Worm (Caenorhabditis elegans): ENCODE results near the gene acbp-8.

The acbp-8 gene

ce11 chrIII:2596984-2597454, 31.8 kb upstream of the acbp-8 start, which contains the start of gene apb-1 (continued):
- TF ChIP-seq nhr-11 (tag; optimal IDR thresholded peaks at IDR 0.05) (no peak), ceh-6 (GFP tag; optimal IDR thresholded peaks at IDR 0.05) (peak; percentile 13), ceh-48 (tag; optimal IDR thresholded peaks at IDR 0.05) (peak; percentile 98), ceh-22 (tag; optimal IDR thresholded peaks at IDR 0.05) (no peak), ceh-19 (GFP tag; optimal IDR thresholded peaks at IDR 0.05) (peak; percentile 79), unc-3 (GFP tag; conservative IDR thresholded peaks at IDR 0.05) (0 out of 2 replicates have a peak, but pooled peaks have one; percentile 20), unc-3 (tag; optimal IDR thresholded peaks at IDR 0.05) (peak; percentile 33), pha-2 (tag; optimal IDR thresholded peaks at IDR 0.05) (no peak), T23F11.4 (GFP tag; optimal IDR thresholded peaks at IDR 0.05) (no peak), ceh-2 (tag; optimal IDR thresholded peaks at IDR 0.05) (peak; percentile 58), C38D4.7 (GFP tag; optimal IDR thresholded peaks at IDR 0.05) (peak; percentile 24), sox-2 (GFP tag; IDR thresholded peaks at IDR 0.05) (peak; percentile 53), elt-2 (tag; optimal IDR thresholded peaks at IDR 0.05) (peak; percentile 81), unc-86 (tag; optimal IDR thresholded peaks at IDR 0.05) (peak; percentile 79), F13H6.1 (tag; optimal IDR thresholded peaks at IDR 0.05) (peak; percentile 1), sdc-2 (tag; optimal IDR thresholded peaks at IDR 0.05) (peak; percentile 28), pat-9 (tag; optimal IDR thresholded peaks at IDR 0.05) (no peak), hlh-13 (GFP tag; optimal IDR thresholded peaks at IDR 0.05) (peak; percentile 19), pros-1 (tag; optimal IDR thresholded peaks at IDR 0.05) (no peak), K02D7.2 (tag; optimal IDR thresholded peaks at IDR 0.05) (no peak), fax-1 (tag; optimal IDR thresholded peaks at IDR 0.05) (peak; percentile 20), tbx-7 (tag; optimal IDR thresholded peaks at IDR 0.05) (no peak), pqm-1 (tag; optimal IDR thresholded peaks at IDR 0.05) (no peak), tbx-2 (tag; optimal IDR thresholded peaks at IDR 0.05) (peak; percentile 79), ceh-9 (tag; optimal IDR thresholded peaks at IDR 0.05) (no peak), pha-4 (tag; optimal IDR thresholded peaks at IDR 0.05) (no peak), ceh-45 (GFP tag; IDR thresholded peaks at IDR 0.05) (no peak), C08G9.2 (tag; optimal IDR thresholded peaks at IDR 0.05) (peak; percentile 62), ets-4 (tag; optimal IDR thresholded peaks at IDR 0.05) (peak; percentile 25), pax-1 (tag; optimal IDR thresholded peaks at IDR 0.05) (peak; percentile 44), rnt-1 (tag; optimal IDR thresholded peaks at IDR 0.05) (peak; percentile 61), nhr-232 (tag; optimal IDR thresholded peaks at IDR 0.05) (no peak)

- no peak for TF ChIP-seq sox-2 (GFP tag; IDR thresholded peaks at IDR 0.05)
- TF ChIP-seq C08G9.2 (tag; optimal IDR thresholded peaks at IDR 0.05), result no peak
- no peak for TF ChIP-seq ceh-45 (GFP tag; IDR thresholded peaks at IDR 0.05)
- no peak for TF ChIP-seq hlh-30 (tag; optimal IDR thresholded peaks at IDR 0.05; ENCODE audit: insufficient read depth)
- no peak for TF ChIP-seq pax-1 (tag; optimal IDR thresholded peaks at IDR 0.05)
Observed at ce11 chrIII:2597753-2598152, 31.1 kb upstream of the acbp-8 start, which contains the start of gene mdt-19. mdt-19 (plus strand) TSS chrIII:2598053.

- no peak for TF ChIP-seq rnt-1 (tag; optimal IDR thresholded peaks at IDR 0.05)
Observed at ce11 chrIII:2598491-2599065, 30.2 kb upstream of the acbp-8 start.

ce11 chrIII:2603671-2604070, 25.1 kb upstream of the acbp-8 start, which contains the start of gene Y71H2B.11:
Y71H2B.11 (plus strand) TSS chrIII:2603971.
- TF ChIP-seq syd-9 (tag; optimal IDR thresholded peaks at IDR 0.05), result no peak
- no peak for TF ChIP-seq elt-2 (tag; optimal IDR thresholded peaks at IDR 0.05)
- TF ChIP-seq gmeb-2 (tag; optimal IDR thresholded peaks at IDR 0.05), result no peak
- TF ChIP-seq unc-86 (tag; optimal IDR thresholded peaks at IDR 0.05), result no peak
- no peak for TF ChIP-seq pat-9 (tag; optimal IDR thresholded peaks at IDR 0.05)
- no peak for TF ChIP-seq ceh-18 (tag; optimal IDR thresholded peaks at IDR 0.05)
- no peak for TF ChIP-seq ceh-19 (GFP tag; optimal IDR thresholded peaks at IDR 0.05)
- no peak for TF ChIP-seq C08G9.2 (tag; optimal IDR thresholded peaks at IDR 0.05)
- no peak for TF ChIP-seq mec-3 (tag; optimal IDR thresholded peaks at IDR 0.05; ENCODE audit: borderline replicate concordance)
- no peak for TF ChIP-seq pax-1 (tag; optimal IDR thresholded peaks at IDR 0.05)
- TF ChIP-seq unc-3 (GFP tag; conservative IDR thresholded peaks at IDR 0.05), result no peak
- no peak for TF ChIP-seq unc-3 (tag; optimal IDR thresholded peaks at IDR 0.05)
- TF ChIP-seq che-1 (tag; optimal IDR thresholded peaks at IDR 0.05), result no peak
- no peak for TF ChIP-seq unc-42 (tag; optimal IDR thresholded peaks at IDR 0.05)
- no peak for TF ChIP-seq dmd-4 (tag; optimal IDR thresholded peaks at IDR 0.05; ENCODE audit: borderline replicate concordance)
- TF ChIP-seq pag-3 (tag; optimal IDR thresholded peaks at IDR 0.05; ENCODE audit: borderline replicate concordance), result no peak
- TF ChIP-seq hlh-8 (tag; optimal IDR thresholded peaks at IDR 0.05), result no peak
